Worm (Caenorhabditis elegans): ENCODE data around the gene Y54G2A.37.

DNA sequence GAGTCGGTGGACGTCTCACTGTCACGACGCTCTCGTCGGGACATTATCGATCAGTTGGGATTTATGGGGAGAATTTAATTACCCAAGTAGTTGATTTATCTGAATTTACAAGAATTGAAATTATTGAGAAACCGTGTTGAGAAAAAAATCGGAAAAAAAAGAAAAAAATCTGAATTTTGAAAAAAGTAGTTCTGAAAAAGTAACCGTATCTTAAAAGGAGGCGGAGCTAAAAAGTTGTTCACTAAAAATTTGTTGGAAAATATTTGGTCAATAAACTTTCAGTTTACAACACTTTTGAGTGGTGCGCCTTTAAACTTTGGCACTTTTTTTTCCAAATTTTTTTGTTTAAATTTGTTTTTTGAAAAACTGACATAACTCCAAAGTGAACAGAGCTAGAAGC, 48.8 kb upstream of the Y54G2A.37 start, which contains the start of gene Y54G2A.11:
- no peak for TF ChIP-seq unc-62 (GFP tag; optimal IDR thresholded peaks at IDR 0.05)
- TF ChIP-seq ama-1 (optimal IDR thresholded peaks at IDR 0.05): no peak
- no peak for TF ChIP-seq elt-2 (tag; optimal IDR thresholded peaks at IDR 0.05)
- no peak for TF ChIP-seq lsy-2 (tag; optimal IDR thresholded peaks at IDR 0.05)
- TF ChIP-seq pqm-1 (tag; optimal IDR thresholded peaks at IDR 0.05): no peak

Measured in whole organism, L1 larva.